Fruit fly (Drosophila melanogaster) Kc167 (cell line): Measurements from ENCODE around the gene okr.

ENCODE experiments used
- h ChIP-seq: fragments of >200 bp; optimal IDR thresholded peaks from 3 replicates; lab custom pipeline; 2018; ENCODE audit warnings: missing external identifiers
- insv ChIP-seq: fragments of >200 bp; optimal IDR thresholded peaks from 3 replicates; lab custom pipeline; 2018; ENCODE audit warnings: missing external identifiers
- psq ChIP-seq: fragments of >200 bp; optimal IDR thresholded peaks from 2 replicates; lab custom pipeline; 2017; ENCODE audit warnings: missing external identifiers

- TF ChIP-seq insv (lab: Kevin White, UChicago) (no peak), psq (lab: Kevin White, UChicago) (no peak), h (lab: Kevin White, UChicago) (no peak)
These were observed 13.6 kb upstream of the okr start for dm6 chr2L:3006194-3006593.
